Fruit fly (Drosophila melanogaster) whole organism, prepupa: ENCODE measurements around the gene Nup98-96.

Source experiments
- Blimp-1 ChIP-seq: fragments of 200-800 bp; sonication (Bioruptor generic); optimal IDR thresholded peaks from 3 replicates; lab custom pipeline; 2017; ENCODE audit warnings: missing biosample characterization, missing genetic modification characterization, mild to moderate bottlenecking, moderate library complexity, missing genetic modification reagents
- CG10631 ChIP-seq: fragments of 200-800 bp; sonication (Bioruptor generic); optimal IDR thresholded peaks from 2 replicates; lab custom pipeline; 2016; ENCODE audit warnings: missing biosample characterization, missing genetic modification characterization
- CG10669 ChIP-seq: fragments of 200-800 bp; sonication (Bioruptor generic); optimal IDR thresholded peaks from 3 replicates; lab custom pipeline; 2018; ENCODE audit warnings: missing biosample characterization, mild to moderate bottlenecking, missing genetic modification characterization, moderate library complexity
- CG11294 ChIP-seq: fragments of 200-800 bp; sonication (Bioruptor generic); IDR thresholded peaks from 2 replicates; pipeline ENCODE4 v1.3.6; 2022; ENCODE audit warnings: missing biosample characterization, missing genetic modification characterization
- CG11762 ChIP-seq: fragments of 200-800 bp; sonication (Bioruptor generic); optimal IDR thresholded peaks from 3 replicates; lab custom pipeline; 2016; ENCODE audit warnings: missing biosample characterization, missing genetic modification characterization; ENCODE audit not compliant: insufficient read depth
- CG11902 ChIP-seq: fragments of 200-800 bp; sonication (Bioruptor generic); optimal IDR thresholded peaks from 3 replicates; lab custom pipeline; 2016; ENCODE audit warnings: missing biosample characterization, missing genetic modification characterization
- CG15336 ChIP-seq: fragments of 200-800 bp; sonication (Bioruptor generic); IDR thresholded peaks from 2 replicates; pipeline ENCODE4 v1.3.6; 2022; ENCODE audit warnings: missing biosample characterization, missing genetic modification characterization
- CG1621 ChIP-seq: fragments of 200-800 bp; sonication (Bioruptor generic); optimal IDR thresholded peaks from 3 replicates; lab custom pipeline; 2018; ENCODE audit warnings: missing biosample characterization, mild to moderate bottlenecking, missing genetic modification characterization
- CG16779 ChIP-seq: fragments of 200-800 bp; sonication (Bioruptor generic); optimal IDR thresholded peaks from 3 replicates; lab custom pipeline; 2017; ENCODE audit warnings: missing biosample characterization, mild to moderate bottlenecking, missing genetic modification characterization
- CG31627 ChIP-seq: fragments of 200-800 bp; sonication (Bioruptor generic); optimal IDR thresholded peaks from 3 replicates; lab custom pipeline; 2016; ENCODE audit warnings: missing biosample characterization, missing genetic modification characterization
- CG32006 ChIP-seq: fragments of 200-800 bp; sonication (Bioruptor generic); optimal IDR thresholded peaks from 3 replicates; lab custom pipeline; 2017; ENCODE audit warnings: missing biosample characterization, mild to moderate bottlenecking, missing genetic modification characterization
- CG3919 ChIP-seq: fragments of 200-800 bp; sonication (Bioruptor generic); optimal IDR thresholded peaks from 3 replicates; lab custom pipeline; 2016; ENCODE audit warnings: missing biosample characterization, missing genetic modification characterization
- CG4318 ChIP-seq: fragments of 200-800 bp; sonication (Bioruptor generic); optimal IDR thresholded peaks from 3 replicates; lab custom pipeline; 2017; ENCODE audit warnings: missing biosample characterization, mild to moderate bottlenecking, missing genetic modification characterization
- CG6163 ChIP-seq: fragments of 200-800 bp; sonication (Bioruptor generic); IDR thresholded peaks from 3 replicates; pipeline ENCODE4 v1.3.6; 2022; ENCODE audit warnings: missing biosample characterization, missing genetic modification characterization
- CG6276 ChIP-seq: fragments of 200-800 bp; sonication (Bioruptor generic); optimal IDR thresholded peaks from 2 replicates; lab custom pipeline; 2017; ENCODE audit warnings: missing biosample characterization, mild to moderate bottlenecking, missing genetic modification characterization
- CG6808 ChIP-seq: fragments of 200-800 bp; sonication (Bioruptor generic); optimal IDR thresholded peaks from 3 replicates; lab custom pipeline; 2017; ENCODE audit warnings: missing biosample characterization, missing genetic modification characterization, mild to moderate bottlenecking, moderate library complexity, missing genetic modification reagents
- CG6854 ChIP-seq: fragments of 200-800 bp; sonication (Bioruptor generic); optimal IDR thresholded peaks from 2 replicates; lab custom pipeline; 2017; ENCODE audit warnings: missing biosample characterization, mild to moderate bottlenecking, missing genetic modification characterization
- CG7368 ChIP-seq: fragments of 200-800 bp; sonication (Bioruptor generic); optimal IDR thresholded peaks from 3 replicates; lab custom pipeline; 2016; ENCODE audit warnings: missing biosample characterization, missing genetic modification characterization
- CG8119 ChIP-seq: fragments of 200-800 bp; sonication (Bioruptor generic); IDR thresholded peaks from 3 replicates; pipeline ENCODE4 v1.3.6; 2022; ENCODE audit warnings: missing biosample characterization, missing genetic modification characterization
- CG8319 ChIP-seq: fragments of 200-800 bp; sonication (Bioruptor generic); optimal IDR thresholded peaks from 3 replicates; lab custom pipeline; 2016; ENCODE audit warnings: missing biosample characterization, missing genetic modification characterization
- CG8632 ChIP-seq: fragments of 200-800 bp; sonication (Bioruptor generic); optimal IDR thresholded peaks from 3 replicates; lab custom pipeline; 2016; ENCODE audit warnings: missing biosample characterization, missing genetic modification characterization
- CG9139 ChIP-seq: fragments of 200-800 bp; sonication (Bioruptor generic); optimal IDR thresholded peaks from 3 replicates; lab custom pipeline; 2017; ENCODE audit warnings: missing biosample characterization, mild to moderate bottlenecking, missing genetic modification characterization
- Eip75B ChIP-seq: fragments of 200-800 bp; sonication (Bioruptor generic); optimal IDR thresholded peaks from 3 replicates; lab custom pipeline; 2016; ENCODE audit warnings: missing biosample characterization, missing genetic modification characterization
- Eip78C ChIP-seq: fragments of 200-800 bp; sonication (Bioruptor generic); peaks from one replicate; lab custom pipeline; 2016; ENCODE audit warnings: missing biosample characterization, missing genetic modification characterization
- Eip93F ChIP-seq: fragments of 200-800 bp; sonication (Bioruptor generic); optimal IDR thresholded peaks from 2 replicates; lab custom pipeline; 2016; ENCODE audit warnings: missing biosample characterization, mild to moderate bottlenecking, missing genetic modification characterization
- Ets21C ChIP-seq: fragments of 200-800 bp; sonication (Bioruptor generic); optimal IDR thresholded peaks from 3 replicates; lab custom pipeline; 2016; ENCODE audit warnings: missing biosample characterization, missing genetic modification characterization
- Ets96B ChIP-seq: fragments of 200-800 bp; optimal IDR thresholded peaks from 2 replicates; lab custom pipeline; 2019; ENCODE audit warnings: missing biosample characterization, mild to moderate bottlenecking, missing genetic modification characterization, moderate library complexity
- Gug ChIP-seq: fragments of 200-800 bp; sonication (Bioruptor generic); IDR thresholded peaks from 2 replicates; pipeline ENCODE4 v1.3.6; 2022; ENCODE audit warnings: missing biosample characterization, missing genetic modification characterization
- Hr38 ChIP-seq: sonication (Bioruptor generic); optimal IDR thresholded peaks from 2 replicates; lab custom pipeline; 2016; ENCODE audit warnings: missing biosample characterization, missing genetic modification characterization
- Hr39 ChIP-seq: fragments of 200-800 bp; sonication (Bioruptor generic); optimal IDR thresholded peaks from 2 replicates; lab custom pipeline; 2016; ENCODE audit warnings: missing biosample characterization, missing genetic modification characterization
- Hr4 ChIP-seq: fragments of 200-800 bp; sonication (Bioruptor generic); optimal IDR thresholded peaks from 3 replicates; lab custom pipeline; 2016; ENCODE audit warnings: missing biosample characterization, missing genetic modification characterization
- Lpt ChIP-seq: fragments of 200-800 bp; sonication (Bioruptor generic); optimal IDR thresholded peaks from 3 replicates; lab custom pipeline; 2016; ENCODE audit warnings: missing biosample characterization, missing genetic modification characterization
- Met ChIP-seq: fragments of 200-800 bp; sonication (Bioruptor generic); optimal IDR thresholded peaks from 3 replicates; lab custom pipeline; 2016; ENCODE audit warnings: missing biosample characterization, missing genetic modification characterization
- OdsH ChIP-seq: fragments of 200-800 bp; sonication (Bioruptor generic); optimal IDR thresholded peaks from 3 replicates; lab custom pipeline; 2016; ENCODE audit warnings: missing biosample characterization, missing genetic modification characterization
- Smox ChIP-seq: fragments of 200-800 bp; sonication (Bioruptor generic); optimal IDR thresholded peaks from 3 replicates; lab custom pipeline; 2016; ENCODE audit warnings: missing biosample characterization, missing genetic modification characterization
- Sox102F ChIP-seq: fragments of 200-800 bp; sonication (Bioruptor generic); optimal IDR thresholded peaks from 2 replicates; lab custom pipeline; 2016; ENCODE audit warnings: missing biosample characterization, mild to moderate bottlenecking, missing genetic modification characterization
- Sox14 ChIP-seq: fragments of 200-800 bp; sonication (Bioruptor generic); optimal IDR thresholded peaks from 3 replicates; lab custom pipeline; 2016; ENCODE audit warnings: missing biosample characterization, missing genetic modification characterization
- Sox15 ChIP-seq: fragments of 200-800 bp; sonication (Bioruptor generic); optimal IDR thresholded peaks from 3 replicates; lab custom pipeline; 2016; ENCODE audit warnings: missing biosample characterization, missing genetic modification characterization
- acj6 ChIP-seq: fragments of 200-800 bp; sonication (Bioruptor generic); optimal IDR thresholded peaks from 3 replicates; lab custom pipeline; 2016; ENCODE audit warnings: missing biosample characterization, missing genetic modification characterization
- dac ChIP-seq: fragments of 200-800 bp; sonication (Bioruptor generic); optimal IDR thresholded peaks from 2 replicates; lab custom pipeline; 2017; ENCODE audit warnings: missing biosample characterization, mild to moderate bottlenecking, missing genetic modification characterization
- eg ChIP-seq: fragments of 200-800 bp; sonication (Bioruptor generic); IDR thresholded peaks from 3 replicates; pipeline ENCODE4 v1.3.6; 2022; ENCODE audit warnings: missing biosample characterization, missing genetic modification characterization
- esn ChIP-seq: fragments of 200-800 bp; sonication (Bioruptor generic); optimal IDR thresholded peaks from 2 replicates; lab custom pipeline; 2016; ENCODE audit warnings: missing biosample characterization, mild to moderate bottlenecking, missing genetic modification characterization, moderate library complexity
- fd85E ChIP-seq: fragments of 200-800 bp; sonication (Bioruptor generic); optimal IDR thresholded peaks from 3 replicates; lab custom pipeline; 2016; ENCODE audit warnings: missing biosample characterization, missing genetic modification characterization
- fkh ChIP-seq: fragments of 200-800 bp; sonication (Bioruptor generic); optimal IDR thresholded peaks from 3 replicates; lab custom pipeline; 2017; ENCODE audit warnings: missing biosample characterization, mild to moderate bottlenecking, missing genetic modification characterization, moderate library complexity
- lz ChIP-seq: fragments of 200-800 bp; sonication (Bioruptor generic); optimal IDR thresholded peaks from 3 replicates; lab custom pipeline; 2016; ENCODE audit warnings: missing biosample characterization, missing genetic modification characterization
- net ChIP-seq: fragments of 200-800 bp; sonication (Bioruptor generic); optimal IDR thresholded peaks from 3 replicates; lab custom pipeline; 2016; ENCODE audit warnings: missing biosample characterization, missing genetic modification characterization
- salr ChIP-seq, 2 experiments: fragments of 200-800 bp; sonication (Bioruptor generic); optimal IDR thresholded peaks; 3 replicates each; lab custom pipeline; 2016 to 2018; ENCODE audit warnings: missing biosample characterization in 2 of 2, missing genetic modification characterization in 2 of 2, mild to moderate bottlenecking in 1 of 2
- spab ChIP-seq: fragments of 200-800 bp; sonication (Bioruptor generic); optimal IDR thresholded peaks from 2 replicates; lab custom pipeline; 2017; ENCODE audit warnings: missing biosample characterization, mild to moderate bottlenecking, missing genetic modification characterization, missing genetic modification reagents
- ss ChIP-seq, 2 experiments: fragments of 200-800 bp; sonication (Bioruptor generic); optimal IDR thresholded peaks; 2 replicates in 1 of 2; 3 replicates in 1 of 2; lab custom pipeline; 2017 to 2018; ENCODE audit warnings: mild to moderate bottlenecking in 2 of 2, missing biosample characterization in 2 of 2, missing genetic modification characterization in 2 of 2, moderate library complexity in 1 of 2
- svp ChIP-seq: fragments of 200-800 bp; sonication (Bioruptor generic); peaks from one replicate; lab custom pipeline; 2016; ENCODE audit warnings: missing biosample characterization, missing genetic modification characterization
- topi ChIP-seq: fragments of 200-800 bp; sonication (Bioruptor generic); optimal IDR thresholded peaks from 3 replicates; lab custom pipeline; 2016; ENCODE audit warnings: missing biosample characterization, missing genetic modification characterization
- vri ChIP-seq: fragments of 200-800 bp; sonication (Bioruptor generic); optimal IDR thresholded peaks from 3 replicates; lab custom pipeline; 2016; ENCODE audit warnings: missing biosample characterization, mild to moderate bottlenecking, missing genetic modification characterization

The Nup98-96 gene

dm6 chr3R:23817566-23818202 lies 36.3 kb upstream of the Nup98-96 start:
- TF ChIP-seq Lpt (GFP tag; lab: Kevin White, UChicago) (peak; percentile 73), Hr4 (no peak), OdsH (GFP tag; lab: Kevin White, UChicago) (no peak), dac (GFP tag; lab: Kevin White, UChicago) (peak; percentile 59), Smox (GFP tag; lab: Kevin White, UChicago) (no peak), CG9139 (GFP tag; lab: Kevin White, UChicago) (no peak), Eip75B (GFP tag; lab: Kevin White, UChicago) (no peak), CG11762 (no peak), Hr38 (GFP tag; lab: Kevin White, UChicago) (no peak), fd85E (GFP tag; lab: Kevin White, UChicago) (no peak), vri (GFP tag; lab: Kevin White, UChicago) (no peak), Sox102F (GFP tag; lab: Kevin White, UChicago) (no peak), net (GFP tag; lab: Kevin White, UChicago) (no peak), CG15336 (GFP tag; lab: Robert Waterston, UW) (peak; percentile 88), CG4318 (GFP tag; lab: Kevin White, UChicago) (no peak), CG8632 (GFP tag; lab: Kevin White, UChicago) (peak; percentile 25), CG8319 (GFP tag; lab: Kevin White, UChicago) (no peak), CG6808 (GFP tag; lab: Kevin White, UChicago) (no peak), ss (GFP tag; optimal IDR thresholded peaks at IDR 0.05; lab: Kevin White, UChicago) (no peak), svp (GFP tag; lab: Kevin White, UChicago) (no peak), CG7368 (GFP tag; lab: Kevin White, UChicago) (no peak), Ets21C (GFP tag; lab: Kevin White, UChicago) (no peak), fkh (GFP tag; lab: Kevin White, UChicago) (peak; percentile 68), CG11902 (no peak), eg (peak; percentile 85), Ets96B (no peak), Met (no peak), CG10631 (GFP tag; lab: Kevin White, UChicago) (peak; percentile 63), salr (GFP tag; optimal IDR thresholded peaks at IDR 0.05; lab: Kevin White, UChicago) (peak in 1 of 2 experiments; percentile 54), CG10669 (GFP tag; lab: Kevin White, UChicago) (no peak), lz (GFP tag; lab: Kevin White, UChicago) (no peak), CG11294 (GFP tag; lab: Robert Waterston, UW) (peak; percentile 60), Blimp-1 (GFP tag; lab: Kevin White, UChicago) (no peak), CG31627 (no peak), CG6276 (GFP tag; lab: Kevin White, UChicago) (no peak), Sox15 (no peak), Gug (peak; percentile 64), acj6 (no peak), CG1621 (tag; lab: Kevin White, UChicago) (no peak), spab (GFP tag; lab: Kevin White, UChicago) (no peak), CG3919 (no peak), Eip78C (GFP tag; lab: Kevin White, UChicago) (no peak), CG16779 (no peak), CG6854 (GFP tag; lab: Kevin White, UChicago) (no peak), esn (GFP tag; lab: Kevin White, UChicago) (no peak), Sox14 (GFP tag; lab: Kevin White, UChicago) (no peak), CG32006 (GFP tag; lab: Kevin White, UChicago) (no peak), Eip93F (GFP tag; lab: Kevin White, UChicago) (no peak), topi (GFP tag; lab: Kevin White, UChicago) (no peak), CG8119 (GFP tag; lab: Robert Waterston, UW) (peak; percentile 77), CG6163 (GFP tag; lab: Robert Waterston, UW) (peak; percentile 83), Hr39 (no peak)
